Worm (Caenorhabditis elegans) whole organism, mixed stage, embryonic: ENCODE data around the gene srx-31.
"Not testable (repeated sequence)": the region's sequence is repeated elsewhere in the genome, so short reads cannot be mapped to it uniquely, and the experiment has no call there.

Experiments
- M03D4.4 ChIP-seq: sonication (generic microtip); optimal IDR thresholded peaks from 2 replicates; lab custom pipeline; 2017; ENCODE audit warnings: mild to moderate bottlenecking, missing genetic modification characterization, missing compliant biosample characterization
- bed-3 ChIP-seq: fragments of 200-800 bp; sonication (Bioruptor generic); optimal IDR thresholded peaks from 3 replicates; lab custom pipeline; 2018; ENCODE audit warnings: mild to moderate bottlenecking, missing genetic modification characterization, moderate library complexity, missing compliant biosample characterization
- blmp-1 ChIP-seq: fragments of 150-350 bp; optimal IDR thresholded peaks from 2 replicates; lab custom pipeline; 2014; ENCODE audit warnings: missing biosample characterization, missing genetic modification characterization
- ceh-39 ChIP-seq: fragments of 150-350 bp; optimal IDR thresholded peaks from 2 replicates; lab custom pipeline; 2014; ENCODE audit warnings: missing biosample characterization, missing genetic modification characterization
- ceh-83 ChIP-seq: fragments of 200-800 bp; sonication (Bioruptor generic); optimal IDR thresholded peaks from 2 replicates; lab custom pipeline; 2018; ENCODE audit warnings: mild to moderate bottlenecking, missing genetic modification characterization, missing compliant biosample characterization
- ces-1 ChIP-seq: fragments of 150-350 bp; optimal IDR thresholded peaks from 2 replicates; lab custom pipeline; 2014; ENCODE audit warnings: missing biosample characterization, missing genetic modification reagents, missing genetic modification characterization
- cnd-1 ChIP-seq: fragments of 200-800 bp; sonication (Bioruptor generic); optimal IDR thresholded peaks from 2 replicates; lab custom pipeline; 2018; ENCODE audit warnings: mild to moderate bottlenecking, missing genetic modification characterization, missing compliant biosample characterization
- drap-1 ChIP-seq: fragments of 200-800 bp; sonication (Bioruptor generic); optimal IDR thresholded peaks from 3 replicates; lab custom pipeline; 2018; ENCODE audit warnings: mild to moderate bottlenecking, missing genetic modification characterization, missing compliant biosample characterization
- elt-1 ChIP-seq: sonication (generic microtip); optimal IDR thresholded peaks from 2 replicates; lab custom pipeline; 2017; ENCODE audit warnings: missing genetic modification characterization, mild to moderate bottlenecking, missing compliant biosample characterization, antibody characterized with exemption, moderate library complexity, borderline replicate concordance; ENCODE audit not compliant: insufficient read depth
- flh-1 ChIP-seq: fragments of 200-800 bp; sonication (Bioruptor generic); optimal IDR thresholded peaks from 2 replicates; lab custom pipeline; 2018; ENCODE audit warnings: mild to moderate bottlenecking, missing genetic modification characterization, moderate library complexity, missing compliant biosample characterization
- hlh-1 ChIP-seq: fragments of 150-350 bp; optimal IDR thresholded peaks from 2 replicates; lab custom pipeline; 2014; ENCODE audit warnings: missing biosample characterization, missing genetic modification reagents, missing genetic modification characterization
- lin-13 ChIP-seq: fragments of 150-350 bp; optimal IDR thresholded peaks from 2 replicates; lab custom pipeline; 2014; ENCODE audit warnings: missing biosample characterization, missing genetic modification characterization
- lin-32 ChIP-seq: fragments of 200-800 bp; sonication (Bioruptor generic); optimal IDR thresholded peaks from 2 replicates; lab custom pipeline; 2018; ENCODE audit warnings: mild to moderate bottlenecking, missing genetic modification characterization, missing compliant biosample characterization
- lsy-2 ChIP-seq: fragments of 150-350 bp; optimal IDR thresholded peaks from 2 replicates; lab custom pipeline; 2014; ENCODE audit warnings: missing biosample characterization, missing genetic modification characterization
- mab-5 ChIP-seq: fragments of 150-350 bp; optimal IDR thresholded peaks from 2 replicates; lab custom pipeline; 2014; ENCODE audit warnings: missing biosample characterization, missing genetic modification characterization
- mep-1 ChIP-seq: fragments of 150-350 bp; optimal IDR thresholded peaks from 2 replicates; lab custom pipeline; 2017; ENCODE audit warnings: missing biosample characterization, missing genetic modification reagents, missing genetic modification characterization, inconsistent platforms
- nhr-12 ChIP-seq: fragments of 150-350 bp; optimal IDR thresholded peaks from 2 replicates; lab custom pipeline; 2014; ENCODE audit warnings: missing biosample characterization, missing genetic modification characterization
- nhr-2 ChIP-seq: fragments of 150-350 bp; optimal IDR thresholded peaks from 2 replicates; lab custom pipeline; 2014; ENCODE audit warnings: missing biosample characterization, missing genetic modification characterization
- nhr-237 ChIP-seq: fragments of 150-350 bp; optimal IDR thresholded peaks from 2 replicates; lab custom pipeline; 2014; ENCODE audit warnings: missing biosample characterization, missing genetic modification characterization
- nhr-28 ChIP-seq: fragments of 150-350 bp; optimal IDR thresholded peaks from 2 replicates; lab custom pipeline; 2014; ENCODE audit warnings: missing biosample characterization, missing genetic modification characterization
- pha-4 ChIP-seq: fragments of 150-350 bp; optimal IDR thresholded peaks from 2 replicates; lab custom pipeline; 2018; ENCODE audit warnings: missing biosample characterization, missing genetic modification reagents, missing genetic modification characterization
- sptf-1 ChIP-seq: sonication (generic microtip); optimal IDR thresholded peaks from 2 replicates; lab custom pipeline; 2017; ENCODE audit warnings: mild to moderate bottlenecking, missing genetic modification characterization, moderate library complexity, missing compliant biosample characterization
- tbx-8 ChIP-seq: fragments of 200-800 bp; sonication (Bioruptor generic); optimal IDR thresholded peaks from 2 replicates; lab custom pipeline; 2018; ENCODE audit warnings: mild to moderate bottlenecking, missing genetic modification characterization, moderate library complexity, missing compliant biosample characterization
- unc-120 ChIP-seq: sonication (generic microtip); optimal IDR thresholded peaks from 2 replicates; lab custom pipeline; 2017; ENCODE audit warnings: missing genetic modification characterization, missing compliant biosample characterization; ENCODE audit not compliant: poor library complexity, severe bottlenecking
- zip-8 ChIP-seq: fragments of 150-350 bp; optimal IDR thresholded peaks from 2 replicates; lab custom pipeline; 2014; ENCODE audit warnings: missing biosample characterization, missing genetic modification characterization
- ztf-11 ChIP-seq: fragments of 150-350 bp; optimal IDR thresholded peaks from 2 replicates; lab custom pipeline; 2014; ENCODE audit warnings: missing biosample characterization, missing genetic modification characterization

Gene srx-31

ce11 chrV:822922-823321 is at the start of gene srx-31:
Gene srx-31 (minus strand): TSS chrV:823022.
- TF ChIP-seq lin-32 (GFP tag; lab: Kevin White, UChicago); ztf-11; pha-4 (tag; lab: Kevin White, UChicago): not testable (repeated sequence)
- TF ChIP-seq, all 35 proteins: peak for 0; not testable (repeated sequence) for 35

DNA sequence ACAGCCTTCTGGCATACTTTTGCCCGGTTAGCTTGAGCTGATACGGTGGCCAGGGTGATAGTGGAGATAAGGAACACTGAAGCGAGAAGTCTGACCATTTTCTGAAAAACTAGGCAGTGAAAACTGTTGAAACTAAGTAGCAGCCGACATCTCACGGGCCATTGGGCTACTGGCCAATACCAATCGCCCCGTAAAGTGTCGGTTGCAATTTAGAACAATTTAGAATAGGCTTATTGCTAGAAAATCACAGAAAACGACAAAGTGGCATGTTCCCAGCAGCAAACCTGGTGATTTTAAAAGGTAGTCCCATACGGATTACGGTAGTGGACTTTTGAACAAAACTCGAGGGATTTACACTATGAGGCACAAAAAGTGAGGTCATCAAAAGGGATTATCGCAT is 48.2 kb upstream of the srx-31 start, which contains the start of gene T02B11.4:
Gene T02B11.4 (minus strand): TSS at position 101 of the 400 bp plus-strand sequence.
- no peak for TF ChIP-seq M03D4.4 (tag; lab: Kevin White, UChicago)
- no peak for TF ChIP-seq blmp-1
- TF ChIP-seq ceh-83 (GFP tag; lab: Kevin White, UChicago): no peak
- no peak for TF ChIP-seq lin-32 (GFP tag; lab: Kevin White, UChicago)
- no peak for TF ChIP-seq sptf-1 (tag; lab: Kevin White, UChicago)
- TF ChIP-seq zip-8: no peak
- TF ChIP-seq hlh-1 (tag; lab: Kevin White, UChicago): no peak
- no peak for TF ChIP-seq nhr-28 (tag; lab: Kevin White, UChicago)
- TF ChIP-seq flh-1: no peak
- no peak for TF ChIP-seq pha-4 (tag; lab: Kevin White, UChicago)
- no peak for TF ChIP-seq nhr-12 (tag; lab: Kevin White, UChicago)
- no peak for TF ChIP-seq unc-120
- no peak for TF ChIP-seq nhr-2 (tag; lab: Kevin White, UChicago)
- no peak for TF ChIP-seq nhr-237 (tag; lab: Kevin White, UChicago)
- TF ChIP-seq ces-1 (GFP tag; lab: Kevin White, UChicago): no peak
- TF ChIP-seq mep-1 (tag; lab: Kevin White, UChicago): no peak
- no peak for TF ChIP-seq drap-1 (GFP tag; lab: Kevin White, UChicago)
- TF ChIP-seq elt-1 (tag; lab: Kevin White, UChicago): no peak
- TF ChIP-seq, all 35 proteins: peak for 0

DNA sequence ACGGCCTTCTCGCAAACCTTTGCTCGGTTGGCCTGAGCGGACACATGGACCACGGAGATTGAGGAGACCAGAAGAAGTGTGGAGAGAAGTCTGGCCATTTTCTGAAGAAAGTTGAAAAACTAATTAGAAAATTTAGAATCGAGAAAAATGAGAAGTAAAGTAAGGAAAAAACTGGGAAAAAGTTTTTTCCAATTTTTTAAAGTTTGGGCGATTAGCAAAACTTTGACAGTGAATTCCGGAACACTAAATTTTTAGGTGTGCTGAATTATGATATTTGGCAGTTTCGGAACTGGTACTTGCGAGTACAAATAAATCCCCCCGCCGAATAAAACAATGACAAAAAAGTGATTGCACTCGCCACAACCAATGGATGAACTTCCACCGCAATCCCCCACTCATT is 43.9 kb upstream of the srx-31 start, which contains the start of gene T02B11.3:
Gene T02B11.3 (minus strand): TSS at position 101 of the 400 bp plus-strand sequence.
- no peak for TF ChIP-seq elt-1 (tag; lab: Kevin White, UChicago)
- TF ChIP-seq lsy-2: no peak
- no peak for TF ChIP-seq ceh-83 (GFP tag; lab: Kevin White, UChicago)
- no peak for TF ChIP-seq lin-32 (GFP tag; lab: Kevin White, UChicago)

ce11 chrV:858841-859456 is 36.1 kb upstream of the srx-31 start:
- TF ChIP-seq ceh-83 (GFP tag; lab: Kevin White, UChicago): peak; percentile 48
- no peak for TF ChIP-seq pha-4 (tag; lab: Kevin White, UChicago)
- TF ChIP-seq sptf-1 (tag; lab: Kevin White, UChicago): no peak
- TF ChIP-seq, all 35 proteins: peak for 1

DNA sequence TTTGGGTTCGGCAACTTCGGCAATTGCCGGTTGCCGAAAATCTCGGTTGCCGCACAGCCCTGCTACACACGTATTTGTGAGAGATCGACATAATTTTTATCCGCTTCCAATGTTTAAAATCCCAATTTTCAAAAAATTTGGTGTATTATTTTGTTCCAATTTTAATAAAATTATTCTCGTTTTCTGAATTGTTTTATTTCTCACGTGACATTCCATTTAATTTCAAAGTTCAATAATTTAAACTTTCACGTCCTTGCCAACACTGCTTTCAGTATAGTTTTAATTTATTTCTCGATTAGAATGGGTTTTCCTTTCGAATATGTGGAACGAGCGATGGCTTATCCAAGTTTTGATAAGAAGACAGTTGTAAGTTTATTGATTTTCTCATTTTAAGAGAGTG is 33.7 kb upstream of the srx-31 start, which contains the start of gene K09C6.2:
Gene K09C6.2 (plus strand): TSS at position 301 of the 400 bp plus-strand sequence.
- TF ChIP-seq nhr-237 (tag; lab: Kevin White, UChicago) (no peak), cnd-1 (tag; lab: Kevin White, UChicago) (no peak), nhr-28 (tag; lab: Kevin White, UChicago) (no peak), drap-1 (GFP tag; lab: Kevin White, UChicago) (no peak), lin-13 (tag; lab: Kevin White, UChicago) (no peak), nhr-12 (tag; lab: Kevin White, UChicago) (no peak), bed-3 (GFP tag; lab: Kevin White, UChicago) (no peak)

DNA sequence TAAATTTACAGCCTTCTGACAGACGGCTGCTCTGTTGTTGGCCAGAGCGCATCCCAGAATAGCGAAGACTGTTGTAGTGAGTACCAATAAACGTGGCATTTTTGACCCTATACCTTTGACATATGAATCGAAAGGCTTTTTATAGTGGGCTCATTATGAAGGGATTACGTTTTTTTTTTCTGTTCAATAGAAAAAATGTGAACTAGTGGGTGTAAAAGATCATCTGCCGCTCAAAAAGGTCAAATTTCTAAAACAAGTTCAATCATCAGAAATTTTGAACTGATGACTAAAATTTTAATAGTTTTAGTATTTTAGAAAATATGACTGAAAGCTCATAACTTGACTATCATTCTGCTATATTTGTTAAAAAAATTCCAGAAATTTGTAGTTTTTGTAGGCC is 32.1 kb upstream of the srx-31 start, which contains the start of gene K09C6.9:
Gene K09C6.9 (minus strand): TSS at position 101 of the 400 bp plus-strand sequence.
- no peak for TF ChIP-seq nhr-28 (tag; lab: Kevin White, UChicago)
- TF ChIP-seq hlh-1 (tag; lab: Kevin White, UChicago): no peak
- no peak for TF ChIP-seq tbx-8 (GFP tag; lab: Kevin White, UChicago)
- TF ChIP-seq nhr-12 (tag; lab: Kevin White, UChicago): no peak
- no peak for TF ChIP-seq lsy-2
- no peak for TF ChIP-seq ceh-39 (tag; lab: Kevin White, UChicago)
- TF ChIP-seq flh-1: no peak
- no peak for TF ChIP-seq zip-8
- no peak for TF ChIP-seq pha-4 (tag; lab: Kevin White, UChicago)
- TF ChIP-seq elt-1 (tag; lab: Kevin White, UChicago): no peak
- TF ChIP-seq ceh-83 (GFP tag; lab: Kevin White, UChicago): no peak
- TF ChIP-seq mab-5 (tag; lab: Kevin White, UChicago): no peak
- TF ChIP-seq mep-1 (tag; lab: Kevin White, UChicago): no peak
- TF ChIP-seq, all 35 proteins: peak for 0
